Worm (Caenorhabditis elegans) whole organism, late embryonic: ENCODE measurements around the gene ZC443.2.

Experiments
- C38D4.7 ChIP-seq: fragments of 200-800 bp; sonication (Bioruptor generic); optimal IDR thresholded peaks from 2 replicates; lab custom pipeline; 2018; ENCODE audit warnings: mild to moderate bottlenecking, missing genetic modification characterization, moderate library complexity, missing compliant biosample characterization
- K02D7.2 ChIP-seq: sonication (generic microtip); optimal IDR thresholded peaks from 2 replicates; lab custom pipeline; 2017; ENCODE audit warnings: mild to moderate bottlenecking, missing genetic modification characterization, missing compliant biosample characterization
- T23F11.4 ChIP-seq: fragments of 200-800 bp; sonication (Bioruptor generic); optimal IDR thresholded peaks from 2 replicates; lab custom pipeline; 2018; ENCODE audit warnings: mild to moderate bottlenecking, missing genetic modification characterization, missing compliant biosample characterization
- Y22D7AL.16 ChIP-seq: sonication (generic microtip); optimal IDR thresholded peaks from 2 replicates; lab custom pipeline; 2016; ENCODE audit warnings: missing genetic modification characterization, missing compliant biosample characterization
- ahr-1 ChIP-seq: sonication (generic microtip); optimal IDR thresholded peaks from 2 replicates; lab custom pipeline; 2016; ENCODE audit warnings: missing genetic modification characterization, missing compliant biosample characterization
- ama-1 ChIP-seq: fragments of 150-350 bp; optimal IDR thresholded peaks from 2 replicates; lab custom pipeline; 2014
- ceh-14 ChIP-seq: sonication (generic microtip); optimal IDR thresholded peaks from 2 replicates; lab custom pipeline; 2016; ENCODE audit warnings: missing genotype, missing genetic modification characterization, missing compliant biosample characterization
- ceh-18 ChIP-seq: sonication (generic microtip); optimal IDR thresholded peaks from 2 replicates; lab custom pipeline; 2016; ENCODE audit warnings: missing genetic modification characterization, missing compliant biosample characterization
- ceh-19 ChIP-seq: fragments of 200-800 bp; sonication (Bioruptor generic); optimal IDR thresholded peaks from 2 replicates; lab custom pipeline; 2018; ENCODE audit warnings: mild to moderate bottlenecking, missing genetic modification characterization, missing compliant biosample characterization
- ceh-2 ChIP-seq: sonication (generic microtip); optimal IDR thresholded peaks from 2 replicates; lab custom pipeline; 2016; ENCODE audit warnings: missing genotype, missing genetic modification characterization, missing compliant biosample characterization
- ceh-22 ChIP-seq: sonication (generic microtip); optimal IDR thresholded peaks from 2 replicates; lab custom pipeline; 2017; ENCODE audit warnings: missing biosample characterization, missing genetic modification characterization
- ceh-31 ChIP-seq: sonication (generic microtip); optimal IDR thresholded peaks from 2 replicates; lab custom pipeline; 2016; ENCODE audit warnings: missing genetic modification characterization, missing compliant biosample characterization
- ceh-45 ChIP-seq: fragments of 200-800 bp; sonication (Bioruptor generic); IDR thresholded peaks from 2 replicates; pipeline ENCODE4 v1.3.6; 2022; ENCODE audit warnings: missing genetic modification reagents, missing genetic modification characterization, missing compliant biosample characterization
- ceh-48 ChIP-seq: sonication (generic microtip); optimal IDR thresholded peaks from 2 replicates; lab custom pipeline; 2016; ENCODE audit warnings: missing genetic modification characterization, inconsistent platforms, missing compliant biosample characterization
- ceh-9 ChIP-seq: sonication (generic microtip); optimal IDR thresholded peaks from 2 replicates; lab custom pipeline; 2016; ENCODE audit warnings: mild to moderate bottlenecking, missing genetic modification characterization, inconsistent platforms, missing compliant biosample characterization
- dve-1 ChIP-seq: sonication (generic microtip); optimal IDR thresholded peaks from 2 replicates; lab custom pipeline; 2017; ENCODE audit warnings: antibody characterized with exemption, mild to moderate bottlenecking, missing genetic modification characterization, missing compliant biosample characterization
- elt-2 ChIP-seq: sonication (generic microtip); optimal IDR thresholded peaks from 2 replicates; lab custom pipeline; 2016; ENCODE audit warnings: missing genetic modification reagents, missing genetic modification characterization, missing compliant biosample characterization
- elt-4 ChIP-seq: sonication (generic microtip); optimal IDR thresholded peaks from 2 replicates; lab custom pipeline; 2016; ENCODE audit warnings: missing genetic modification characterization, missing compliant biosample characterization
- fkh-10 ChIP-seq: fragments of 150-350 bp; optimal IDR thresholded peaks from 2 replicates; lab custom pipeline; 2014; ENCODE audit warnings: missing biosample characterization, missing genetic modification reagents, missing genetic modification characterization
- fkh-6 ChIP-seq: sonication (generic microtip); optimal IDR thresholded peaks from 2 replicates; lab custom pipeline; 2016; ENCODE audit warnings: missing genetic modification characterization, missing compliant biosample characterization
- gmeb-2 ChIP-seq: sonication (generic microtip); optimal IDR thresholded peaks from 2 replicates; lab custom pipeline; 2016; ENCODE audit warnings: missing genetic modification characterization, inconsistent platforms, missing compliant biosample characterization
- hlh-6 ChIP-seq: sonication (generic microtip); optimal IDR thresholded peaks from 2 replicates; lab custom pipeline; 2016; ENCODE audit warnings: missing genotype, missing genetic modification characterization, missing compliant biosample characterization
- lin-11 ChIP-seq: fragments of 200-800 bp; sonication (Bioruptor generic); optimal IDR thresholded peaks from 2 replicates; lab custom pipeline; 2018; ENCODE audit warnings: mild to moderate bottlenecking, missing genetic modification characterization, missing compliant biosample characterization
- madf-2 ChIP-seq: sonication (generic microtip); optimal IDR thresholded peaks from 2 replicates; lab custom pipeline; 2017; ENCODE audit warnings: missing genetic modification characterization, missing compliant biosample characterization
- mec-3 ChIP-seq: sonication (generic microtip); optimal IDR thresholded peaks from 2 replicates; lab custom pipeline; 2016; ENCODE audit warnings: borderline replicate concordance, missing genetic modification characterization, missing compliant biosample characterization
- nfya-1 ChIP-seq: sonication (generic microtip); optimal IDR thresholded peaks from 2 replicates; lab custom pipeline; 2017; ENCODE audit warnings: missing genetic modification characterization, mild to moderate bottlenecking, missing compliant biosample characterization, antibody characterized with exemption, moderate library complexity
- nhr-232 ChIP-seq: sonication (generic microtip); optimal IDR thresholded peaks from 2 replicates; lab custom pipeline; 2016; ENCODE audit warnings: missing genetic modification characterization, missing compliant biosample characterization
- npax-4 ChIP-seq: sonication (generic microtip); optimal IDR thresholded peaks from 2 replicates; lab custom pipeline; 2016; ENCODE audit warnings: missing genetic modification characterization, missing compliant biosample characterization
- pag-3 ChIP-seq: sonication (generic microtip); optimal IDR thresholded peaks from 2 replicates; lab custom pipeline; 2016; ENCODE audit warnings: missing compliant biosample characterization, missing genetic modification characterization, borderline replicate concordance
- pax-1 ChIP-seq: fragments of 150-350 bp; optimal IDR thresholded peaks from 2 replicates; lab custom pipeline; 2014; ENCODE audit warnings: missing biosample characterization, missing genetic modification characterization
- pha-2 ChIP-seq: sonication (generic microtip); optimal IDR thresholded peaks from 2 replicates; lab custom pipeline; 2017; ENCODE audit warnings: mild to moderate bottlenecking, missing genetic modification characterization, missing compliant biosample characterization
- pqm-1 ChIP-seq: sonication (generic microtip); optimal IDR thresholded peaks from 2 replicates; lab custom pipeline; 2016; ENCODE audit warnings: missing genetic modification characterization, missing compliant biosample characterization
- ref-2 ChIP-seq: sonication (generic microtip); optimal IDR thresholded peaks from 2 replicates; lab custom pipeline; 2016; ENCODE audit warnings: missing genetic modification characterization, missing compliant biosample characterization
- rnt-1 ChIP-seq: sonication (generic microtip); optimal IDR thresholded peaks from 2 replicates; lab custom pipeline; 2016; ENCODE audit warnings: missing genetic modification characterization, missing compliant biosample characterization
- sox-4 ChIP-seq: sonication (generic microtip); optimal IDR thresholded peaks from 2 replicates; lab custom pipeline; 2017; ENCODE audit warnings: mild to moderate bottlenecking, missing genetic modification characterization, inconsistent platforms, missing compliant biosample characterization
- syd-9 ChIP-seq: sonication (generic microtip); optimal IDR thresholded peaks from 2 replicates; lab custom pipeline; 2016; ENCODE audit warnings: mild to moderate bottlenecking, missing genetic modification characterization, moderate library complexity, missing compliant biosample characterization
- tbx-2 ChIP-seq: sonication (generic microtip); optimal IDR thresholded peaks from 2 replicates; lab custom pipeline; 2016; ENCODE audit warnings: missing genetic modification characterization, missing compliant biosample characterization
- tbx-7 ChIP-seq: sonication (generic microtip); optimal IDR thresholded peaks from 2 replicates; lab custom pipeline; 2016; ENCODE audit warnings: missing genotype, missing genetic modification characterization, missing compliant biosample characterization
- ttx-3 ChIP-seq: sonication (generic microtip); optimal IDR thresholded peaks from 2 replicates; lab custom pipeline; 2016; ENCODE audit warnings: missing genetic modification reagents, missing genetic modification characterization, missing compliant biosample characterization
- unc-55 ChIP-seq: sonication (generic microtip); optimal IDR thresholded peaks from 2 replicates; lab custom pipeline; 2017; ENCODE audit warnings: missing biosample characterization, missing genetic modification reagents, missing genetic modification characterization
- zip-5 ChIP-seq: sonication (generic microtip); optimal IDR thresholded peaks from 2 replicates; lab custom pipeline; 2016; ENCODE audit warnings: missing genetic modification characterization, missing compliant biosample characterization

ZC443.2 gene

DNA sequence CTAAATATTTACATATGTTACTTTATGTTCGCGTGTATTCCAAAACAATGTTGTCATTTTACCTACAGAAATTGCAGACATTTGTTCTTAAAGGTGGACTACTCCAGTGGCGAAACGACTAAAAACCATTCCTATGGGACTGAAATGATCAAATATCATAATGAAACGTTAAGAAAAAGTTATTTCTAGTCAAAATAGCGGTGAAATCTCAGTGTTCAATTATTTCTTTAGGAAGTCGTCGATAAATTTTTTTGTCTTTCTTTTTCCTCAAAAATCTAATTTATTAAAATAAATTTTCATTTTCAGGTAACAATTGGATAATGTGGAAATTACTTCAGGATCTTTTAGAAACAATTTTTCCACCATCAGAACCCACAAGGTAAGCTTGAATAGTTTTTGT is 24.4 kb upstream of the ZC443.2 start, which contains the start of gene C44H9.4:
C44H9.4 (plus strand) TSS at position 301 of the 400 bp plus-strand sequence.
- no peak for TF ChIP-seq tbx-7 (tag; lab: Kevin White, UChicago)
- no peak for TF ChIP-seq ref-2

- TF ChIP-seq fkh-6 (tag; lab: Kevin White, UChicago) (no peak), nhr-232 (tag; lab: Kevin White, UChicago) (no peak), ceh-18 (tag; lab: Kevin White, UChicago) (no peak), ceh-2 (tag; lab: Kevin White, UChicago) (no peak), pqm-1 (no peak), elt-2 (tag; lab: Kevin White, UChicago) (no peak), mec-3 (tag; lab: Kevin White, UChicago) (no peak), ttx-3 (tag; lab: Kevin White, UChicago) (no peak), nfya-1 (tag; lab: Kevin White, UChicago) (no peak)
These were observed 16.2 kb upstream of the ZC443.2 start, which contains the start of gene ugt-15 for ce11 chrV:12827219-12827618. Gene ugt-15 (plus strand): TSS chrV:12827519.

DNA sequence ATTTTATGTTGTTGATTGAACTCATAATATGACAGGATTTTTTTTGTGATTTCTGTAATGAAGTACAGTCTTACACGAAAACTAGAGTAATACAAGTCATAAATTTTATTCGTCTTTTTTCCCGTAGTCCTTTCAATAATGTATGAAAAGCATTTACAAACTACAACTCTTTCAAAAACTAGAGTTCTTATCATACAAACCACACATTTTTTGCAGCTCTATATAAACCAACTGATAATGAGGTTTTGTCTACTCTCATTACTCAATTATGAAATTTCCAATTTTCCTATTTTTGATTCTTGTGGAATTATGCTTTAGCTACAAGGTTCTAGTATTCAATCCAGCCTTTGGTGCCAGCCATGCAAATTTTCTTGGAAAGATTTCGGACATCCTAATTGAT is 13.8 kb upstream of the ZC443.2 start, which contains the start of gene ugt-16:
ugt-16 (plus strand) TSS at position 248 of the 400 bp plus-strand sequence.
- TF ChIP-seq elt-2 (tag; lab: Kevin White, UChicago) = peak; percentile 1
- no peak for TF ChIP-seq ceh-45 (GFP tag; lab: Robert Waterston, UW)

ce11 chrV:12822065-12822464 is 11.1 kb upstream of the ZC443.2 start:
- TF ChIP-seq elt-2 (tag; lab: Kevin White, UChicago) (peak; percentile 61), ceh-48 (tag; lab: Kevin White, UChicago) (no peak)

DNA sequence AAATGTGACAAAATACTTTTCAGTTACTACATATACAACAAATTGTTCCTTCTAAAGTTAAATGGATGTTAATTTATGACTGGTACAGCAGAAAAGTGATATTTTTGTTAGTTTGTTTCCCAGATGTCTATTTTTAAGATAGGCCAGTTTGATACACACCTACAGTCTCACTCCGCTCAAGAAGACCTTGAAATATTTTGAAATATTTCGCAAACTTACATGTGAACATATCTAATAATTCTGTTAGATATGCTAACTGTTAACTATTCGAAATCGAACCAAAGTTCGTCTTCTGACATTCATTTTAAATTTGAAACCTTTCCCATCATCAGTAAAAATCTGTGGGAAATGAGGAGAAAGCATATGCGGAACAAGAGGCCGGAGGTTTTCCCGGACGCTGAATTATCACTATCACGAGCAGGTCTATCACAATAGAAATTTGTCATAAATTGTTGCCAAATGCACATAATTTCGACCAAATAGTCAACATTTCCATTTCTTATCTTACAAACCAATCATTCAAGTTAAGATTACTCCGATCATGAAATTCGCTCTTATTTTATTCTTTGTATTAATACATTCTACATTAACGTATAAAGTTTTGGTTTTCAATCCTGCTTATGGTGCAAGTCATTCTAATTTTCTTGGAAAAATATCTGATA is 8.9 kb upstream of the ZC443.2 start, which contains the start of the genes ZC443.4 and ugt-18:
ZC443.4 (minus strand) TSS at position 95 of the 662 bp plus-strand sequence.
ugt-18 (plus strand) TSS at position 469 of the 662 bp plus-strand sequence.
- TF ChIP-seq C38D4.7 (GFP tag; lab: Kevin White, UChicago) (no peak), syd-9 (no peak), npax-4 (tag; lab: Kevin White, UChicago) (no peak), pag-3 (no peak), gmeb-2 (tag; lab: Kevin White, UChicago) (no peak), Y22D7AL.16 (tag; lab: Kevin White, UChicago) (no peak), rnt-1 (tag; lab: Kevin White, UChicago) (no peak), ceh-9 (no peak)
- TF ChIP-seq, all 69 proteins: peak for 0

ce11 chrV:12819155-12819554 is 8.2 kb upstream of the ZC443.2 start:
- TF ChIP-seq elt-4 (no peak), ceh-2 (tag; lab: Kevin White, UChicago) (peak; percentile 13), syd-9 (peak; percentile 20), fkh-10 (GFP tag; lab: Kevin White, UChicago) (no peak), zip-5 (tag; lab: Kevin White, UChicago) (no peak), ama-1 (lab: Kevin White, UChicago) (no peak), ceh-14 (tag; lab: Kevin White, UChicago) (peak; percentile 4), unc-55 (GFP tag; lab: Kevin White, UChicago) (no peak), madf-2 (tag; lab: Kevin White, UChicago) (no peak), pha-2 (tag; lab: Kevin White, UChicago) (no peak), pax-1 (no peak), lin-11 (tag; lab: Kevin White, UChicago) (no peak), ceh-22 (no peak), dve-1 (no peak), K02D7.2 (no peak), hlh-6 (tag; lab: Kevin White, UChicago) (peak; percentile 41), tbx-2 (peak; percentile 20), sox-4 (tag; lab: Kevin White, UChicago) (no peak), nhr-232 (tag; lab: Kevin White, UChicago) (no peak), pqm-1 (no peak), ahr-1 (tag; lab: Kevin White, UChicago) (no peak), nfya-1 (tag; lab: Kevin White, UChicago) (no peak), T23F11.4 (no peak), ceh-48 (tag; lab: Kevin White, UChicago) (no peak), gmeb-2 (tag; lab: Kevin White, UChicago) (no peak), ref-2 (no peak), ceh-31 (tag; lab: Kevin White, UChicago) (no peak), ceh-19 (no peak), tbx-7 (tag; lab: Kevin White, UChicago) (no peak)
